Worm (Caenorhabditis elegans) whole organism, L2 larva: ENCODE results near the gene Y55B1AR.4.

Experiments used
- C34F6.9 ChIP-seq: fragments of 150-350 bp; optimal IDR thresholded peaks from 2 replicates; lab custom pipeline; 2014; ENCODE audit warnings: missing biosample characterization, missing genetic modification characterization
- aly-2 ChIP-seq: fragments of 150-350 bp; optimal IDR thresholded peaks from 2 replicates; lab custom pipeline; 2014; ENCODE audit warnings: missing biosample characterization, missing genetic modification characterization
- lin-13 ChIP-seq: fragments of 150-350 bp; optimal IDR thresholded peaks from 2 replicates; lab custom pipeline; 2014; ENCODE audit warnings: missing biosample characterization, missing genetic modification reagents, missing genetic modification characterization
- mdl-1 ChIP-seq, 2 experiments: fragments of 150-350 bp in 1 of 2; sonication (generic microtip) in 1 of 2; optimal IDR thresholded peaks; 2 replicates each; lab custom pipeline; 2017; ENCODE audit warnings: missing biosample characterization in 2 of 2, missing genetic modification characterization in 2 of 2
- nhr-77 ChIP-seq: fragments of 150-350 bp; optimal IDR thresholded peaks from 2 replicates; lab custom pipeline; 2014; ENCODE audit warnings: missing biosample characterization, missing genetic modification characterization

- no peak for TF ChIP-seq aly-2 (tag; lab: Kevin White, UChicago)
- no peak for TF ChIP-seq nhr-77 (tag; lab: Kevin White, UChicago)
- no peak for TF ChIP-seq C34F6.9 (tag; lab: Kevin White, UChicago)
- TF ChIP-seq lin-13 (GFP tag; lab: Kevin White, UChicago): no peak
- TF ChIP-seq mdl-1 (tag; optimal IDR thresholded peaks at IDR 0.05; lab: Kevin White, UChicago): no peak
Observed at ce11 chrIII:598687-599086, 6.6 kb downstream of the Y55B1AR.4 start, which contains the start of gene Y55B1AR.2.
